Worm (Caenorhabditis elegans) whole organism, L4 larva: ENCODE data around the gene ZK666.8.
"Not testable (repeated sequence)": the region's sequence is repeated elsewhere in the genome, so short reads cannot be mapped to it uniquely, and the experiment has no call there.

Experiments
- D1046.2 ChIP-seq: fragments of 200-800 bp; sonication (Bioruptor generic); IDR thresholded peaks from 2 replicates; pipeline ENCODE4 v1.3.6; 2022; ENCODE audit warnings: missing genetic modification characterization, missing compliant biosample characterization
- F26F4.8 ChIP-seq: fragments of 200-800 bp; sonication (Bioruptor generic); conservative IDR thresholded peaks from 2 replicates; pipeline ENCODE4 v1.3.6; 2022; ENCODE audit warnings: missing genetic modification characterization, missing compliant biosample characterization
- F49E8.2 ChIP-seq: sonication (generic microtip); optimal IDR thresholded peaks from 2 replicates; lab custom pipeline; 2016; ENCODE audit warnings: missing compliant biosample characterization, mild to moderate bottlenecking, missing genetic modification characterization, borderline replicate concordance
- R02D3.7 ChIP-seq: fragments of 150-350 bp; sonication (generic microtip); optimal IDR thresholded peaks from 3 replicates; lab custom pipeline; 2014; ENCODE audit warnings: missing biosample characterization, missing genetic modification characterization
- Y105C5A.15 ChIP-seq: fragments of 200-800 bp; sonication (Bioruptor generic); IDR thresholded peaks from 2 replicates; pipeline ENCODE4 v1.3.6; 2022; ENCODE audit warnings: missing genetic modification characterization, missing compliant biosample characterization
- ama-1 ChIP-seq: fragments of 150-350 bp; optimal IDR thresholded peaks from 2 replicates; lab custom pipeline; 2014; ENCODE audit warnings: inconsistent platforms, mixed read lengths
- arid-1 ChIP-seq: fragments of 200-800 bp; sonication (Bioruptor generic); conservative IDR thresholded peaks from 2 replicates; pipeline ENCODE4 v1.3.6; 2022; ENCODE audit warnings: missing genetic modification reagents, missing genetic modification characterization, missing compliant biosample characterization
- ceh-20 ChIP-seq: fragments of 200-800 bp; sonication (Bioruptor generic); IDR thresholded peaks from 2 replicates; pipeline ENCODE4 v1.3.6; 2022; ENCODE audit warnings: missing genetic modification reagents, missing genetic modification characterization, missing compliant biosample characterization
- ceh-62 ChIP-seq: sonication (generic microtip); optimal IDR thresholded peaks from 2 replicates; lab custom pipeline; 2017; ENCODE audit warnings: missing biosample characterization, missing genetic modification characterization
- daf-12 ChIP-seq: fragments of 150-350 bp; optimal IDR thresholded peaks from 2 replicates; lab custom pipeline; 2014; ENCODE audit warnings: missing biosample characterization, missing genetic modification reagents, missing genetic modification characterization
- daf-16 ChIP-seq, 3 experiments: sonication (generic microtip); optimal IDR thresholded peaks; 2 replicates each; lab custom pipeline; 2016 to 2017; ENCODE audit warnings: missing genetic modification characterization in 3 of 3, missing genetic modification reagents in 3 of 3, mild to moderate bottlenecking in 2 of 3, missing compliant biosample characterization in 2 of 3, missing biosample characterization in 1 of 3, moderate library complexity in 1 of 3
- dmd-6 ChIP-seq: fragments of 200-800 bp; sonication (Bioruptor generic); IDR thresholded peaks from 2 replicates; pipeline ENCODE4 v1.3.6; 2022; ENCODE audit warnings: missing genetic modification reagents, missing genetic modification characterization, missing compliant biosample characterization
- dpl-1 ChIP-seq: fragments of 150-350 bp; optimal IDR thresholded peaks from 2 replicates; lab custom pipeline; 2014; ENCODE audit warnings: missing biosample characterization, missing genetic modification reagents, missing genetic modification characterization
- duxl-1 ChIP-seq: sonication (generic microtip); optimal IDR thresholded peaks from 2 replicates; lab custom pipeline; 2016; ENCODE audit warnings: mild to moderate bottlenecking, missing genetic modification characterization, moderate library complexity, missing compliant biosample characterization; ENCODE audit not compliant: poor library complexity
- dve-1 ChIP-seq: sonication (generic microtip); optimal IDR thresholded peaks from 2 replicates; lab custom pipeline; 2017; ENCODE audit warnings: antibody characterized with exemption, mild to moderate bottlenecking, missing genetic modification characterization, missing compliant biosample characterization; ENCODE audit not compliant: insufficient read depth
- fos-1 ChIP-seq: fragments of 150-350 bp; optimal IDR thresholded peaks from 2 replicates; lab custom pipeline; 2014; ENCODE audit warnings: missing biosample characterization, missing genetic modification characterization
- gei-8 ChIP-seq: fragments of 200-800 bp; sonication (Bioruptor generic); optimal IDR thresholded peaks from 2 replicates; lab custom pipeline; 2018; ENCODE audit warnings: mild to moderate bottlenecking, missing genetic modification characterization, missing compliant biosample characterization
- jun-1 ChIP-seq: fragments of 150-350 bp; optimal IDR thresholded peaks from 2 replicates; lab custom pipeline; 2014; ENCODE audit warnings: missing biosample characterization, missing genetic modification reagents, missing genetic modification characterization
- lin-13 ChIP-seq: fragments of 150-350 bp; optimal IDR thresholded peaks from 2 replicates; lab custom pipeline; 2014; ENCODE audit warnings: missing biosample characterization, missing genetic modification reagents, missing genetic modification characterization
- lin-39 ChIP-seq: fragments of 150-350 bp; optimal IDR thresholded peaks from 2 replicates; lab custom pipeline; 2014; ENCODE audit warnings: missing biosample characterization, missing genetic modification reagents, missing genetic modification characterization
- lir-3 ChIP-seq: sonication (generic microtip); optimal IDR thresholded peaks from 2 replicates; lab custom pipeline; 2016; ENCODE audit warnings: mild to moderate bottlenecking, missing genetic modification characterization, missing compliant biosample characterization
- madf-5 ChIP-seq, 2 experiments: fragments of 200-800 bp; sonication (Bioruptor generic); IDR thresholded peaks; 2 replicates each; pipeline ENCODE4 v1.3.6; 2022; ENCODE audit warnings: missing compliant biosample characterization in 2 of 2, missing genetic modification characterization in 2 of 2
- madf-9 ChIP-seq: fragments of 200-800 bp; sonication (Bioruptor generic); conservative IDR thresholded peaks from 2 replicates; pipeline ENCODE4 v1.3.6; 2022; ENCODE audit warnings: missing genetic modification reagents, missing genetic modification characterization, missing compliant biosample characterization
- mdl-1 ChIP-seq, 2 experiments: fragments of 150-350 bp in 1 of 2; sonication (generic microtip) in 1 of 2; optimal IDR thresholded peaks; 2 replicates each; lab custom pipeline; 2014 to 2017; ENCODE audit warnings: missing biosample characterization in 2 of 2, missing genetic modification characterization in 2 of 2
- mdt-29 ChIP-seq: fragments of 200-800 bp; sonication (Bioruptor generic); IDR thresholded peaks from 2 replicates; pipeline ENCODE4 v1.3.6; 2022; ENCODE audit warnings: missing genetic modification reagents, missing genetic modification characterization, missing compliant biosample characterization
- mes-2 ChIP-seq: sonication (generic microtip); optimal IDR thresholded peaks from 2 replicates; lab custom pipeline; 2016; ENCODE audit warnings: missing genotype, mild to moderate bottlenecking, missing genetic modification characterization, missing compliant biosample characterization; ENCODE audit not compliant: poor library complexity, severe bottlenecking
- mxl-2 ChIP-seq: fragments of 200-800 bp; sonication (Bioruptor generic); conservative IDR thresholded peaks from 2 replicates; pipeline ENCODE4 v1.3.6; 2022; ENCODE audit warnings: missing genetic modification reagents, missing genetic modification characterization, missing compliant biosample characterization
- mxl-3 ChIP-seq: fragments of 200-800 bp; sonication (Bioruptor generic); optimal IDR thresholded peaks from 2 replicates; lab custom pipeline; 2018; ENCODE audit warnings: mild to moderate bottlenecking, missing genetic modification characterization, missing compliant biosample characterization
- nhr-111 ChIP-seq: fragments of 200-800 bp; sonication (Bioruptor generic); optimal IDR thresholded peaks from 2 replicates; lab custom pipeline; 2018; ENCODE audit warnings: mild to moderate bottlenecking, missing genetic modification characterization, missing compliant biosample characterization
- nhr-25 ChIP-seq: sonication (generic microtip); optimal IDR thresholded peaks from 2 replicates; lab custom pipeline; 2017; ENCODE audit warnings: missing genetic modification characterization, mild to moderate bottlenecking, missing compliant biosample characterization, antibody characterized with exemption, moderate library complexity, borderline replicate concordance; ENCODE audit not compliant: insufficient read depth
- nhr-42 ChIP-seq: fragments of 200-800 bp; sonication (Bioruptor generic); IDR thresholded peaks from 2 replicates; pipeline ENCODE4 v1.3.6; 2022; ENCODE audit warnings: missing genetic modification characterization, missing compliant biosample characterization
- nhr-6 ChIP-seq: fragments of 150-350 bp; optimal IDR thresholded peaks from 2 replicates; lab custom pipeline; 2014; ENCODE audit warnings: missing biosample characterization, missing genetic modification characterization
- nhr-76 ChIP-seq: fragments of 150-350 bp; optimal IDR thresholded peaks from 2 replicates; lab custom pipeline; 2014; ENCODE audit warnings: missing biosample characterization, missing genetic modification characterization
- rbr-2 ChIP-seq: sonication (generic microtip); optimal IDR thresholded peaks from 2 replicates; lab custom pipeline; 2016; ENCODE audit warnings: missing genotype, missing genetic modification characterization, missing compliant biosample characterization
- saeg-2 ChIP-seq: fragments of 200-800 bp; sonication (Bioruptor generic); IDR thresholded peaks from 2 replicates; pipeline ENCODE4 v1.3.6; 2022; ENCODE audit warnings: missing genetic modification reagents, missing genetic modification characterization, missing compliant biosample characterization
- set-16 ChIP-seq: fragments of 200-800 bp; sonication (Bioruptor generic); IDR thresholded peaks from 2 replicates; pipeline ENCODE4 v1.3.6; 2022; ENCODE audit warnings: missing genetic modification reagents, missing genetic modification characterization, missing compliant biosample characterization
- snpc-4 ChIP-seq: fragments of 150-350 bp; optimal IDR thresholded peaks from 2 replicates; lab custom pipeline; 2014; ENCODE audit warnings: missing biosample characterization, missing genetic modification characterization
- spr-1 ChIP-seq: sonication (generic microtip); optimal IDR thresholded peaks from 2 replicates; lab custom pipeline; 2016; ENCODE audit warnings: mild to moderate bottlenecking, missing genetic modification characterization, missing compliant biosample characterization
- spr-3 ChIP-seq: fragments of 200-800 bp; sonication (Bioruptor generic); optimal IDR thresholded peaks from 2 replicates; lab custom pipeline; 2018; ENCODE audit warnings: mild to moderate bottlenecking, missing genetic modification characterization, missing compliant biosample characterization
- tag-97 ChIP-seq: fragments of 200-800 bp; sonication (Bioruptor generic); IDR thresholded peaks from 2 replicates; pipeline ENCODE4 v1.3.6; 2022; ENCODE audit warnings: missing genetic modification characterization, missing compliant biosample characterization
- unc-130 ChIP-seq: sonication (generic microtip); optimal IDR thresholded peaks from 2 replicates; lab custom pipeline; 2016; ENCODE audit warnings: missing genetic modification reagents, missing genetic modification characterization, missing compliant biosample characterization
- unc-39 ChIP-seq: sonication (generic microtip); optimal IDR thresholded peaks from 2 replicates; lab custom pipeline; 2017; ENCODE audit warnings: missing biosample characterization, missing genetic modification characterization
- vab-7 ChIP-seq: fragments of 200-800 bp; sonication (Bioruptor generic); IDR thresholded peaks from 2 replicates; pipeline ENCODE4 v1.3.6; 2022; ENCODE audit warnings: missing genetic modification reagents, missing genetic modification characterization, missing compliant biosample characterization
- zag-1 ChIP-seq: fragments of 150-350 bp; optimal IDR thresholded peaks from 2 replicates; lab custom pipeline; 2014; ENCODE audit warnings: missing biosample characterization, missing genetic modification characterization
- zip-11 ChIP-seq: fragments of 200-800 bp; sonication (Bioruptor generic); IDR thresholded peaks from 2 replicates; pipeline ENCODE4 v1.3.6; 2022; ENCODE audit warnings: missing genetic modification characterization, missing compliant biosample characterization
- ztf-11 ChIP-seq: fragments of 150-350 bp; optimal IDR thresholded peaks from 2 replicates; lab custom pipeline; 2014; ENCODE audit warnings: missing biosample characterization, missing genetic modification characterization

The ZK666.8 gene

DNA sequence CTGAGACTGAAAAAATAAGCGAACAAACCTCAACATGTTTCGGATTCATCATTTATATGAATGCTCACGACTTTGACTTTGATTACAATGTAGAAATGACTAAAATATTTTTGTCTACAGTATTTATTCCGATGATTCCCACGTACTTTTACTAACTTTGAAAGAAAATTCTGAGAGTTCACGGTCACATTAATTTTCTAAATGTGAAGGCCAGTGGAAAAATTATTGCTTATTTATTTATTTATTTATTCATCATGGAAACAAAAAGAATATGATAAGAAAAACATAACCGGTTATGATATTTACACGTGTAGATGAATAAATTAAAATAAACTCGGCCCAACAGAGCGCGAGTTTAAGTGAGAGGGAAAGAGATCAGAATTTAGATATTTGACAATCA, at the start of gene ZK666.8:
Gene ZK666.8 (minus strand): TSS at position 101 of the 400 bp plus-strand sequence.
- TF ChIP-seq mdl-1 (tag; optimal IDR thresholded peaks at IDR 0.05; lab: Kevin White, UChicago); lin-39 (tag; lab: Kevin White, UChicago); set-16: not testable (repeated sequence)

ce11 chrII:10541923-10542486, 49.1 kb upstream of the ZK666.8 start, which contains the start of gene pro-1:
TSS of gene pro-1 (minus strand) at chrII:10541996.
- TF ChIP-seq dmd-6 (GFP tag; lab: Robert Waterston, UW) (peak; percentile 54), daf-12 (tag; lab: Kevin White, UChicago) (no peak), duxl-1 (tag; lab: Kevin White, UChicago) (peak; percentile 83), gei-8 (GFP tag; lab: Kevin White, UChicago) (peak; percentile 12), dpl-1 (peak; percentile 58), mes-2 (tag; lab: Kevin White, UChicago) (peak; percentile 79), R02D3.7 (peak; percentile 80), snpc-4 (tag; lab: Kevin White, UChicago) (no peak), ztf-11 (tag; lab: Kevin White, UChicago) (no peak), spr-3 (GFP tag; lab: Kevin White, UChicago) (peak; percentile 48), mxl-2 (GFP tag; lab: Robert Waterston, UW) (no peak), lin-13 (peak; percentile 6), mdl-1 (tag; optimal IDR thresholded peaks at IDR 0.05; lab: Kevin White, UChicago) (peak; percentile 6 to 13), ceh-20 (GFP tag; lab: Robert Waterston, UW) (peak; percentile 92), unc-130 (GFP tag; lab: Kevin White, UChicago) (no peak), mdt-29 (peak; percentile 89), rbr-2 (tag; lab: Kevin White, UChicago) (peak; percentile 62), mxl-3 (GFP tag; lab: Kevin White, UChicago) (no peak), lir-3 (tag; lab: Kevin White, UChicago) (no peak), daf-16 (GFP tag; optimal IDR thresholded peaks at IDR 0.05; lab: Kevin White, UChicago) (peak in 1 of 2 experiments; percentile 37), daf-16 (tag; optimal IDR thresholded peaks at IDR 0.05; lab: Kevin White, UChicago) (peak; percentile 87), dve-1 (peak; percentile 90), F49E8.2 (tag; lab: Kevin White, UChicago) (no peak), nhr-25 (tag; lab: Kevin White, UChicago) (peak; percentile 62), nhr-6 (tag; lab: Kevin White, UChicago) (peak; percentile 76), D1046.2 (GFP tag; lab: Robert Waterston, UW) (peak; percentile 89; the same call in 1 of the 2 replicates), Y105C5A.15 (GFP tag; lab: Robert Waterston, UW) (peak; percentile 50; the same call in 1 of the 2 replicates), saeg-2 (GFP tag; lab: Robert Waterston, UW) (peak; percentile 83), tag-97 (GFP tag; lab: Robert Waterston, UW) (peak; percentile 72; the same call in 1 of the 2 replicates), madf-5 (GFP tag; IDR thresholded peaks at IDR 0.05; lab: Robert Waterston, UW) (peak; percentile 45 to 73), zip-11 (peak; percentile 35; the same call in 1 of the 2 replicates), vab-7 (GFP tag; lab: Robert Waterston, UW) (0 out of 2 replicates have a peak, but pooled peaks have one; percentile 68), fos-1 (peak; percentile 60), nhr-42 (peak; percentile 78), ama-1 (lab: Kevin White, UChicago) (peak; percentile 92), nhr-111 (GFP tag; lab: Kevin White, UChicago) (peak; percentile 79), zag-1 (no peak), ceh-62 (tag; lab: Kevin White, UChicago) (no peak), set-16 (0 out of 2 replicates have a peak, but pooled peaks have one; percentile 7), nhr-76 (no peak), arid-1 (GFP tag; lab: Robert Waterston, UW) (peak; percentile 92), unc-39 (tag; lab: Kevin White, UChicago) (no peak), madf-9 (GFP tag; lab: Robert Waterston, UW) (no peak), F26F4.8 (no peak), lin-39 (tag; lab: Kevin White, UChicago) (no peak), spr-1 (no peak), jun-1 (tag; lab: Kevin White, UChicago) (peak; percentile 34)
